Fruit fly (Drosophila melanogaster) whole organism, embryonic: Measurements from ENCODE around the gene P5CDh2.

Experiments
- CG10274 ChIP-seq: fragments of 200-800 bp; sonication (Bioruptor generic); optimal IDR thresholded peaks from 3 replicates; lab custom pipeline; 2017; ENCODE audit warnings: missing biosample characterization, mild to moderate bottlenecking, missing genetic modification characterization
- CG12236 ChIP-seq: fragments of 200-800 bp; sonication (Bioruptor generic); optimal IDR thresholded peaks from 2 replicates; lab custom pipeline; 2016; ENCODE audit warnings: missing biosample characterization, missing genetic modification characterization
- CG12391 ChIP-seq: fragments of 200-800 bp; sonication (Bioruptor generic); optimal IDR thresholded peaks from 3 replicates; lab custom pipeline; 2018; ENCODE audit warnings: missing biosample characterization, mild to moderate bottlenecking, missing genetic modification characterization, moderate library complexity
- CG13424 ChIP-seq: fragments of 200-800 bp; sonication (Bioruptor generic); optimal IDR thresholded peaks from 2 replicates; lab custom pipeline; 2019; ENCODE audit warnings: missing biosample characterization, mild to moderate bottlenecking, missing genetic modification characterization, moderate library complexity
- CG15269 ChIP-seq: fragments of 200-800 bp; sonication (Bioruptor generic); optimal IDR thresholded peaks from 2 replicates; lab custom pipeline; 2018; ENCODE audit warnings: missing biosample characterization, mild to moderate bottlenecking, missing genetic modification characterization, moderate library complexity
- CG16813 ChIP-seq: fragments of 200-800 bp; sonication (Bioruptor generic); IDR thresholded peaks from 3 replicates; pipeline ENCODE4 v1.3.6; 2022; ENCODE audit warnings: missing biosample characterization, missing genetic modification characterization; ENCODE audit not compliant: partially characterized antibody
- CG2129 ChIP-seq: fragments of 200-800 bp; sonication (Bioruptor generic); IDR thresholded peaks from 2 replicates; pipeline ENCODE4 v1.3.6; 2022; ENCODE audit warnings: missing biosample characterization, missing genetic modification characterization; ENCODE audit not compliant: partially characterized antibody
- CG2712 ChIP-seq: fragments of 200-800 bp; optimal IDR thresholded peaks from 3 replicates; lab custom pipeline; 2019; ENCODE audit warnings: missing biosample characterization, mild to moderate bottlenecking, missing genetic modification characterization, moderate library complexity
- CG31224 ChIP-seq: fragments of 200-800 bp; sonication (Bioruptor generic); IDR thresholded peaks from 2 replicates; pipeline ENCODE4 v1.3.6; 2022; ENCODE audit warnings: missing biosample characterization, missing genetic modification characterization
- CG31441 ChIP-seq: fragments of 200-800 bp; sonication (Bioruptor generic); IDR thresholded peaks from 2 replicates; pipeline ENCODE4 v1.3.6; 2022; ENCODE audit warnings: missing biosample characterization, missing genetic modification characterization
- CG3995 ChIP-seq: fragments of 200-800 bp; sonication (Bioruptor generic); optimal IDR thresholded peaks from 3 replicates; lab custom pipeline; 2016; ENCODE audit warnings: missing biosample characterization, missing genetic modification characterization
- CG4328 ChIP-seq: fragments of 200-800 bp; sonication (Bioruptor generic); optimal IDR thresholded peaks from 3 replicates; lab custom pipeline; 2017; ENCODE audit warnings: missing biosample characterization, missing genetic modification reagents, missing genetic modification characterization
- CG9797 ChIP-seq: fragments of 200-800 bp; sonication (Bioruptor generic); optimal IDR thresholded peaks from 3 replicates; lab custom pipeline; 2018; ENCODE audit warnings: missing biosample characterization, mild to moderate bottlenecking, missing genetic modification characterization
- Doc3 ChIP-seq: fragments of 200-800 bp; sonication (Bioruptor generic); IDR thresholded peaks from 3 replicates; pipeline ENCODE4 v1.3.6; 2022; ENCODE audit warnings: missing biosample characterization, missing genetic modification characterization; ENCODE audit not compliant: partially characterized antibody
- Drgx ChIP-seq: fragments of 200-800 bp; sonication (Bioruptor generic); IDR thresholded peaks from 2 replicates; pipeline ENCODE4 v1.3.6; 2022; ENCODE audit warnings: missing biosample characterization, missing genetic modification characterization
- ERR ChIP-seq: fragments of 200-800 bp; sonication (Bioruptor generic); optimal IDR thresholded peaks from 2 replicates; lab custom pipeline; 2016; ENCODE audit warnings: missing biosample characterization, missing genetic modification characterization
- Fer1 ChIP-seq: fragments of 200-800 bp; sonication (Bioruptor generic); optimal IDR thresholded peaks from 2 replicates; lab custom pipeline; 2017; ENCODE audit warnings: missing biosample characterization, mild to moderate bottlenecking, missing genetic modification characterization
- GATAe ChIP-seq: fragments of 200-800 bp; sonication (Bioruptor generic); conservative IDR thresholded peaks from 2 replicates; pipeline ENCODE4 v1.3.6; 2022; ENCODE audit warnings: missing biosample characterization, missing genetic modification characterization
- Gug ChIP-seq: fragments of 200-800 bp; sonication (Bioruptor generic); IDR thresholded peaks from 4 replicates; pipeline ENCODE4 v1.3.6; 2022; ENCODE audit warnings: missing biosample characterization, missing genetic modification characterization
- HLH54F ChIP-seq: fragments of 200-800 bp; sonication (Bioruptor generic); optimal IDR thresholded peaks from 3 replicates; lab custom pipeline; 2016; ENCODE audit warnings: missing biosample characterization, missing genetic modification characterization
- Hand ChIP-seq: fragments of 200-800 bp; sonication (Bioruptor generic); optimal IDR thresholded peaks from 2 replicates; lab custom pipeline; 2017; ENCODE audit warnings: mild to moderate bottlenecking, missing biosample characterization, missing genetic modification reagents, missing genetic modification characterization
- HmgZ ChIP-seq: fragments of 200-800 bp; sonication (Bioruptor generic); optimal IDR thresholded peaks from 2 replicates; lab custom pipeline; 2018; ENCODE audit warnings: missing biosample characterization, mild to moderate bottlenecking, missing genetic modification characterization
- Med ChIP-seq: fragments of 200-800 bp; sonication (Bioruptor generic); peaks from one replicate; lab custom pipeline; 2016; ENCODE audit warnings: missing biosample characterization, missing genetic modification characterization, mild to moderate bottlenecking, inconsistent platforms, moderate library complexity
- PHDP ChIP-seq: fragments of 200-800 bp; sonication (Bioruptor generic); optimal IDR thresholded peaks from 3 replicates; lab custom pipeline; 2018; ENCODE audit warnings: missing biosample characterization, mild to moderate bottlenecking, missing genetic modification characterization, moderate library complexity
- Scr ChIP-seq: fragments of 200-800 bp; sonication (Bioruptor generic); IDR thresholded peaks from 2 replicates; pipeline ENCODE4 v1.3.6; 2022; ENCODE audit warnings: missing biosample characterization, missing genetic modification characterization; ENCODE audit not compliant: partially characterized antibody
- Tbp ChIP-seq: fragments of >200 bp; optimal IDR thresholded peaks from 2 replicates; lab custom pipeline; 2018; ENCODE audit warnings: missing biosample characterization, missing genetic modification characterization
- YL-1 ChIP-seq: fragments of 200-800 bp; sonication (Bioruptor generic); optimal IDR thresholded peaks from 3 replicates; lab custom pipeline; 2017; ENCODE audit warnings: missing biosample characterization, mild to moderate bottlenecking, missing genetic modification characterization
- ac ChIP-seq: fragments of 200-800 bp; sonication (Bioruptor generic); optimal IDR thresholded peaks from 3 replicates; lab custom pipeline; 2017; ENCODE audit warnings: missing biosample characterization, mild to moderate bottlenecking, missing genetic modification characterization
- az2 ChIP-seq: fragments of 200-800 bp; sonication (Bioruptor generic); optimal IDR thresholded peaks from 3 replicates; lab custom pipeline; 2016; ENCODE audit warnings: missing biosample characterization, missing genetic modification characterization
- br ChIP-seq: fragments of >200 bp; optimal IDR thresholded peaks from 2 replicates; lab custom pipeline; 2017
- dan ChIP-seq: fragments of 200-800 bp; sonication (Bioruptor generic); IDR thresholded peaks from 2 replicates; pipeline ENCODE4 v1.3.6; 2022; ENCODE audit warnings: missing biosample characterization, missing genetic modification characterization
- dati ChIP-seq: fragments of 200-800 bp; sonication (Bioruptor generic); IDR thresholded peaks from 2 replicates; pipeline ENCODE4 v1.3.6; 2022; ENCODE audit warnings: missing biosample characterization, missing genetic modification characterization
- dmrt11E ChIP-seq: fragments of 200-800 bp; sonication (Bioruptor generic); optimal IDR thresholded peaks from 3 replicates; lab custom pipeline; 2018; ENCODE audit warnings: missing biosample characterization, mild to moderate bottlenecking, missing genetic modification characterization, moderate library complexity
- fru ChIP-seq: fragments of >200 bp; optimal IDR thresholded peaks from 2 replicates; lab custom pipeline; 2017
- grau ChIP-seq: fragments of 200-800 bp; optimal IDR thresholded peaks from 3 replicates; lab custom pipeline; 2019; ENCODE audit warnings: missing biosample characterization, mild to moderate bottlenecking, missing genetic modification characterization, moderate library complexity
- gsb ChIP-seq: fragments of 200-800 bp; sonication (Bioruptor generic); IDR thresholded peaks from 2 replicates; pipeline ENCODE4 v1.3.6; 2022; ENCODE audit warnings: missing biosample characterization, missing genetic modification characterization
- hkb ChIP-seq, 2 experiments: fragments of 200-800 bp in 1 of 2; fragments of >200 bp in 1 of 2; sonication (Bioruptor generic) in 1 of 2; IDR thresholded peaks in 1 of 2; optimal IDR thresholded peaks in 1 of 2; 2 replicates each; pipeline versions ENCODE4 v1.3.6 to Lab custom; 2017 to 2022; ENCODE audit warnings: missing biosample characterization in 1 of 2, missing genetic modification characterization in 1 of 2
- jumu ChIP-seq: fragments of 200-800 bp; sonication (Bioruptor generic); optimal IDR thresholded peaks from 3 replicates; lab custom pipeline; 2016; ENCODE audit warnings: missing biosample characterization, missing genetic modification characterization
- ken ChIP-seq: fragments of 200-800 bp; sonication (Bioruptor generic); IDR thresholded peaks from 3 replicates; pipeline ENCODE4 v1.3.6; 2022; ENCODE audit warnings: missing biosample characterization, missing genetic modification characterization
- knrl ChIP-seq: fragments of 200-800 bp; sonication (Bioruptor generic); IDR thresholded peaks from 3 replicates; pipeline ENCODE4 v1.3.6; 2022; ENCODE audit warnings: missing biosample characterization, missing genetic modification characterization; ENCODE audit not compliant: partially characterized antibody
- lbe ChIP-seq: fragments of 200-800 bp; sonication (Bioruptor generic); optimal IDR thresholded peaks from 2 replicates; lab custom pipeline; 2016; ENCODE audit warnings: missing biosample characterization, mild to moderate bottlenecking, missing genetic modification characterization
- mld ChIP-seq: fragments of 200-800 bp; sonication (Bioruptor generic); IDR thresholded peaks from 3 replicates; pipeline ENCODE4 v1.3.6; 2022; ENCODE audit warnings: missing biosample characterization, missing genetic modification characterization; ENCODE audit not compliant: partially characterized antibody
- p53 ChIP-seq: fragments of 200-800 bp; sonication (Bioruptor generic); optimal IDR thresholded peaks from 2 replicates; lab custom pipeline; 2016; ENCODE audit warnings: missing biosample characterization, missing genetic modification characterization
- pfk ChIP-seq: fragments of 200-800 bp; sonication (Bioruptor generic); optimal IDR thresholded peaks from 2 replicates; lab custom pipeline; 2018; ENCODE audit warnings: missing biosample characterization, mild to moderate bottlenecking, missing genetic modification characterization, moderate library complexity
- repo ChIP-seq: fragments of 200-800 bp; sonication (Bioruptor generic); optimal IDR thresholded peaks from 2 replicates; lab custom pipeline; 2016; ENCODE audit warnings: missing biosample characterization, missing genetic modification characterization
- slou ChIP-seq: fragments of 200-800 bp; sonication (Bioruptor generic); optimal IDR thresholded peaks from 3 replicates; lab custom pipeline; 2016; ENCODE audit warnings: missing biosample characterization, missing genetic modification characterization
- so ChIP-seq: fragments of 200-800 bp; sonication (Bioruptor generic); IDR thresholded peaks from 3 replicates; pipeline ENCODE4 v1.3.6; 2022; ENCODE audit warnings: missing biosample characterization, missing genetic modification characterization
- ssp ChIP-seq: fragments of 200-800 bp; sonication (Bioruptor generic); IDR thresholded peaks from 2 replicates; pipeline ENCODE4 v1.3.6; 2022; ENCODE audit warnings: missing biosample characterization, missing genetic modification characterization
- tio ChIP-seq: fragments of 200-800 bp; sonication (Bioruptor generic); optimal IDR thresholded peaks from 2 replicates; lab custom pipeline; 2017; ENCODE audit warnings: missing biosample characterization, missing genetic modification characterization, inconsistent platforms

P5CDh2 gene

dm6 chr3R:21856098-21856872 is 21.5 kb upstream of the P5CDh2 start, which contains the start of gene glec (continued):
- TF ChIP-seq lbe (GFP tag; lab: Kevin White, UChicago): peak; percentile 19
- no peak for TF ChIP-seq CG10274 (GFP tag; lab: Kevin White, UChicago)
- peak; percentile 11 for TF ChIP-seq CG12236 (GFP tag; lab: Kevin White, UChicago)
- TF ChIP-seq slou (GFP tag; lab: Kevin White, UChicago): no peak
- TF ChIP-seq fru (lab: Kevin White, UChicago): no peak
- peak; percentile 28; the same call in 1 of the 2 replicates for TF ChIP-seq CG31441 (GFP tag; lab: Robert Waterston, UW)
- peak; percentile 86 for TF ChIP-seq CG9797 (GFP tag; lab: Kevin White, UChicago)
- TF ChIP-seq ERR (GFP tag; lab: Kevin White, UChicago): peak; percentile 66
- peak; percentile 88 for TF ChIP-seq Tbp
- TF ChIP-seq Med: peak; percentile 93
- TF ChIP-seq ac (GFP tag; lab: Kevin White, UChicago): no peak
- peak; percentile 27 for TF ChIP-seq grau
- TF ChIP-seq CG13424 (tag; lab: Kevin White, UChicago): peak; percentile 51
- no peak for TF ChIP-seq GATAe (GFP tag; lab: Robert Waterston, UW)
- TF ChIP-seq az2 (GFP tag; lab: Kevin White, UChicago): peak; percentile 13
- no peak for TF ChIP-seq CG15269 (tag; lab: Kevin White, UChicago)
- TF ChIP-seq Hand (GFP tag; lab: Kevin White, UChicago): no peak
- TF ChIP-seq gsb (GFP tag; lab: Robert Waterston, UW): peak; percentile 32; the same call in 1 of the 2 replicates
- no peak for TF ChIP-seq CG4328
- peak; percentile 59; the same call in 1 of the 3 replicates for TF ChIP-seq so (GFP tag; lab: Robert Waterston, UW)
- TF ChIP-seq PHDP (tag; lab: Kevin White, UChicago): peak; percentile 16
- no peak for TF ChIP-seq hkb (optimal IDR thresholded peaks at IDR 0.05; lab: Kevin White, UChicago)
- TF ChIP-seq hkb (GFP tag; IDR thresholded peaks at IDR 0.05; lab: Robert Waterston, UW): no peak
- TF ChIP-seq Doc3 (GFP tag; lab: Robert Waterston, UW): 0 out of 3 replicates have a peak, but pooled peaks have one; percentile 24
- TF ChIP-seq knrl (GFP tag; lab: Robert Waterston, UW): no peak; the same call in 2 of the 3 replicates
- no peak for TF ChIP-seq CG2712 (tag; lab: Kevin White, UChicago)
- TF ChIP-seq CG31224: 0 out of 2 replicates have a peak, but pooled peaks have one; percentile 5
- TF ChIP-seq ken (GFP tag; lab: Robert Waterston, UW): 0 out of 3 replicates have a peak, but pooled peaks have one; percentile 50
- no peak for TF ChIP-seq mld (GFP tag; lab: Robert Waterston, UW)
- TF ChIP-seq tio (GFP tag; lab: Kevin White, UChicago): peak; percentile 55
- peak; percentile 56 for TF ChIP-seq dmrt11E (tag; lab: Kevin White, UChicago)
- no peak for TF ChIP-seq p53 (GFP tag; lab: Kevin White, UChicago)
- TF ChIP-seq dan: no peak
- TF ChIP-seq CG16813: peak; percentile 50; the same call in 2 of the 3 replicates
- peak; percentile 0 for TF ChIP-seq repo
- TF ChIP-seq dati: no peak
- TF ChIP-seq HmgZ (tag; lab: Kevin White, UChicago): peak; percentile 65
- TF ChIP-seq HLH54F (GFP tag; lab: Kevin White, UChicago): peak; percentile 14
- peak; percentile 56 for TF ChIP-seq Scr
- no peak for TF ChIP-seq jumu (GFP tag; lab: Kevin White, UChicago)
- no peak; the same call in 3 of the 4 replicates for TF ChIP-seq Gug (GFP tag; lab: Robert Waterston, UW)
- no peak for TF ChIP-seq CG2129
- TF ChIP-seq pfk (GFP tag; lab: Kevin White, UChicago): peak; percentile 53
- no peak for TF ChIP-seq ssp (GFP tag; lab: Robert Waterston, UW)
- TF ChIP-seq CG3995 (GFP tag; lab: Kevin White, UChicago): no peak
- TF ChIP-seq CG12391 (tag; lab: Kevin White, UChicago): peak; percentile 60
- TF ChIP-seq Drgx (GFP tag; lab: Robert Waterston, UW): peak; percentile 41; the same call in 1 of the 2 replicates
- TF ChIP-seq Fer1 (GFP tag; lab: Kevin White, UChicago): peak; percentile 60
- TF ChIP-seq br (lab: Kevin White, UChicago): no peak
- peak; percentile 38 for TF ChIP-seq YL-1 (GFP tag; lab: Kevin White, UChicago)
